Worm (Caenorhabditis elegans): Measurements from ENCODE around the gene nhr-158.

The nhr-158 gene

ce11 chrV:3903424-3903823 is 29.5 kb upstream of the nhr-158 start:
- TF ChIP-seq mbf-1 (tag; optimal IDR thresholded peaks at IDR 0.05): no peak

- no peak for TF ChIP-seq lin-11 (tag; optimal IDR thresholded peaks at IDR 0.05)
- TF ChIP-seq dmd-4 (tag; optimal IDR thresholded peaks at IDR 0.05): no peak
- TF ChIP-seq lin-39 (tag; optimal IDR thresholded peaks at IDR 0.05): no peak
- TF ChIP-seq elt-3 (tag; optimal IDR thresholded peaks at IDR 0.05): no peak
- no peak for TF ChIP-seq unc-55 (GFP tag; optimal IDR thresholded peaks at IDR 0.05)
- TF ChIP-seq R02D3.7 (tag; optimal IDR thresholded peaks at IDR 0.05): no peak
- TF ChIP-seq nhr-23 (tag; optimal IDR thresholded peaks at IDR 0.05): no peak
- no peak for TF ChIP-seq alr-1 (tag; optimal IDR thresholded peaks at IDR 0.05)
- TF ChIP-seq fos-1 (tag; optimal IDR thresholded peaks at IDR 0.05): no peak
- TF ChIP-seq peb-1 (tag; optimal IDR thresholded peaks at IDR 0.05): no peak
- no peak for TF ChIP-seq nhr-237 (tag; optimal IDR thresholded peaks at IDR 0.05)
- TF ChIP-seq mbf-1 (tag; optimal IDR thresholded peaks at IDR 0.05): no peak
- no peak for TF ChIP-seq sma-9 (GFP tag; optimal IDR thresholded peaks at IDR 0.05)
- TF ChIP-seq sma-9 (tag; optimal IDR thresholded peaks at IDR 0.05): no peak
- TF ChIP-seq C34F6.9 (tag; optimal IDR thresholded peaks at IDR 0.05): no peak
- TF ChIP-seq blmp-1 (tag; optimal IDR thresholded peaks at IDR 0.05; ENCODE audit: insufficient read depth): no peak
- no peak for TF ChIP-seq crh-2 (tag; optimal IDR thresholded peaks at IDR 0.05)
- TF ChIP-seq aly-2 (tag; optimal IDR thresholded peaks at IDR 0.05): no peak
- no peak for TF ChIP-seq unc-62 (GFP tag; optimal IDR thresholded peaks at IDR 0.05)
- no peak for TF ChIP-seq ztf-1 (GFP tag; conservative IDR thresholded peaks at IDR 0.05)
Observed at ce11 chrV:3902458-3903157, 28.7 kb upstream of the nhr-158 start, which contains the start of the genes str-229 and srh-190. TSS of gene str-229 (minus strand) at chrV:3902558. TSS of gene srh-190 (plus strand) at chrV:3903107.

- TF ChIP-seq gmeb-1 (tag; optimal IDR thresholded peaks at IDR 0.05): no peak
- TF ChIP-seq C34F6.9 (tag; optimal IDR thresholded peaks at IDR 0.05): no peak
- no peak for TF ChIP-seq fos-1 (tag; optimal IDR thresholded peaks at IDR 0.05)
- no peak for TF ChIP-seq ama-1 (optimal IDR thresholded peaks at IDR 0.05)
- TF ChIP-seq unc-55 (GFP tag; optimal IDR thresholded peaks at IDR 0.05): no peak
- no peak for TF ChIP-seq mab-5 (tag; optimal IDR thresholded peaks at IDR 0.05)
- TF ChIP-seq zag-1 (tag; optimal IDR thresholded peaks at IDR 0.05): no peak
- TF ChIP-seq sma-3 (GFP tag; optimal IDR thresholded peaks at IDR 0.05): no peak
- no peak for TF ChIP-seq blmp-1 (tag; optimal IDR thresholded peaks at IDR 0.05; ENCODE audit: insufficient read depth)
- no peak for TF ChIP-seq nhr-10 (tag; optimal IDR thresholded peaks at IDR 0.05)
- no peak for TF ChIP-seq snpc-4 (tag; optimal IDR thresholded peaks at IDR 0.05)
- no peak for TF ChIP-seq mdl-1 (tag; optimal IDR thresholded peaks at IDR 0.05)
- TF ChIP-seq nhr-23 (tag; optimal IDR thresholded peaks at IDR 0.05): no peak
- no peak for TF ChIP-seq unc-39 (tag; optimal IDR thresholded peaks at IDR 0.05)
- no peak for TF ChIP-seq aly-2 (tag; optimal IDR thresholded peaks at IDR 0.05)
- no peak for TF ChIP-seq elt-1 (tag; optimal IDR thresholded peaks at IDR 0.05)
- no peak for TF ChIP-seq nhr-237 (tag; optimal IDR thresholded peaks at IDR 0.05)
Observed at ce11 chrV:3900102-3900501, 26.1 kb upstream of the nhr-158 start, which contains the start of gene irld-22. TSS of gene irld-22 (minus strand) at chrV:3900202.

ce11 chrV:3896018-3896417 is 22.1 kb upstream of the nhr-158 start:
- no peak for TF ChIP-seq crh-2 (tag; optimal IDR thresholded peaks at IDR 0.05)

ce11 chrV:3894661-3895060 is 20.7 kb upstream of the nhr-158 start, which contains the start of gene sre-9:
TSS of gene sre-9 (plus strand) at chrV:3894961.
- TF ChIP-seq nhr-129 (tag; optimal IDR thresholded peaks at IDR 0.05): no peak
- TF ChIP-seq skn-1 (tag; optimal IDR thresholded peaks at IDR 0.05): no peak
- no peak for TF ChIP-seq nhr-25 (tag; optimal IDR thresholded peaks at IDR 0.05)
- TF ChIP-seq unc-55 (GFP tag; optimal IDR thresholded peaks at IDR 0.05): no peak
- no peak for TF ChIP-seq ceh-16 (tag; optimal IDR thresholded peaks at IDR 0.05)
- no peak for TF ChIP-seq mab-5 (tag; optimal IDR thresholded peaks at IDR 0.05)
- TF ChIP-seq ZK546.5 (tag; optimal IDR thresholded peaks at IDR 0.05): no peak
- TF ChIP-seq peb-1 (tag; optimal IDR thresholded peaks at IDR 0.05): no peak
- no peak for TF ChIP-seq nhr-12 (tag; optimal IDR thresholded peaks at IDR 0.05)
- TF ChIP-seq nhr-21 (tag; optimal IDR thresholded peaks at IDR 0.05): no peak

All from whole organism, L2 larva.